Worm (Caenorhabditis elegans): ENCODE data around the gene snt-1.

- TF ChIP-seq him-1 (tag; optimal IDR thresholded peaks at IDR 0.05): no peak
- TF ChIP-seq dao-5 (tag; optimal IDR thresholded peaks at IDR 0.05): no peak
Observed at ce11 chrII:6812514-6812913, 1.8 kb downstream of the snt-1 start.

Data from whole organism, L4/young adult.